Fruit fly (Drosophila melanogaster): Measurements from ENCODE around the gene CYLD.

The CYLD gene

DNA sequence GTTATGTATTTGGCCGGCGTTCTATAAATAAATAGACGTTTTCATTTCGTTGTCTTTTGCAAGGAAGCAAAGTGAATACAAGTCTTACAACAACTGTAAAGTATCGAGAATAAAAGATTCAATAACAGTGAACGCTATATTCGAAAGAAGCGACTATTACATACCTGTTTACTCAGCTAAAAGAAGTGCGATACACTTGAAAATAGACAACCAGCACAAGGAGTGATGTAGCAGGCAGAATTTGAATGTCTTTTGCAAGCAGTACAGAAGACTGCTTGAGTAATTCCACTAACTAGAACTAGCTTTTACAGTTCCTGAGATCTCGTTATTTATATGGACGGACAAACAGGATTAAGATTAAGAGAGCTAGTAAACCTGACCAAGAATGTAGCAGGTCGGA is 1.3 kb downstream of the CYLD start:
- TF ChIP-seq CoRest (tag; optimal IDR thresholded peaks at IDR 0.05) (peak; percentile 51), pzg (GFP tag; optimal IDR thresholded peaks at IDR 0.05) (peak; percentile 34), Max (GFP tag; optimal IDR thresholded peaks at IDR 0.05) (no peak), corto (GFP tag; optimal IDR thresholded peaks at IDR 0.05) (no peak), bbx (GFP tag; IDR thresholded peaks at IDR 0.05; ENCODE audit: partially characterized antibody) (peak; percentile 54), Elba2 (GFP tag; optimal IDR thresholded peaks at IDR 0.05) (no peak), odd (GFP tag; optimal IDR thresholded peaks at IDR 0.05) (no peak), CG6765 (GFP tag; optimal IDR thresholded peaks at IDR 0.05) (no peak), CG18476 (GFP tag; optimal IDR thresholded peaks at IDR 0.05) (no peak), HmgZ (tag; optimal IDR thresholded peaks at IDR 0.05) (peak; percentile 67), caup (GFP tag; optimal IDR thresholded peaks at IDR 0.05; ENCODE audit: severe bottlenecking) (peak; percentile 10), CG2120 (GFP tag; optimal IDR thresholded peaks at IDR 0.05) (no peak), Antp (GFP tag; optimal IDR thresholded peaks at IDR 0.05) (no peak), ERR (GFP tag; optimal IDR thresholded peaks at IDR 0.05) (no peak), CG12236 (GFP tag; optimal IDR thresholded peaks at IDR 0.05) (no peak), CG7839 (tag; optimal IDR thresholded peaks at IDR 0.05) (peak; percentile 24), Gsc (GFP tag; IDR thresholded peaks at IDR 0.05) (no peak), HLH54F (GFP tag; optimal IDR thresholded peaks at IDR 0.05) (no peak), sim (GFP tag; IDR thresholded peaks at IDR 0.05) (no peak), CG30431 (GFP tag; optimal IDR thresholded peaks at IDR 0.05) (no peak), CG5953 (GFP tag; IDR thresholded peaks at IDR 0.05) (no peak), CG14050 (GFP tag; IDR thresholded peaks at IDR 0.05) (no peak), Lim3 (GFP tag; IDR thresholded peaks at IDR 0.05) (no peak), Hey (tag; optimal IDR thresholded peaks at IDR 0.05) (no peak), Pdp1 (GFP tag; optimal IDR thresholded peaks at IDR 0.05) (peak in 1 of 2 experiments; percentile 78), CG13296 (GFP tag; optimal IDR thresholded peaks at IDR 0.05) (no peak), Mes4 (GFP tag; optimal IDR thresholded peaks at IDR 0.05) (no peak), CG34376 (GFP tag; optimal IDR thresholded peaks at IDR 0.05) (no peak), slou (GFP tag; optimal IDR thresholded peaks at IDR 0.05) (no peak), NC2β (GFP tag; optimal IDR thresholded peaks at IDR 0.05) (peak; percentile 23), hth (optimal IDR thresholded peaks at IDR 0.05) (no peak), CG17359 (tag; optimal IDR thresholded peaks at IDR 0.05) (no peak), Hr3 (GFP tag; optimal IDR thresholded peaks at IDR 0.05) (no peak), CG12744 (GFP tag; optimal IDR thresholded peaks at IDR 0.05) (no peak), Opbp (GFP tag; IDR thresholded peaks at IDR 0.05; ENCODE audit: partially characterized antibody) (peak; percentile 90; the same call in 2 of the 3 replicates), Ada2b (GFP tag; IDR thresholded peaks at IDR 0.05) (no peak), fd64A (GFP tag; optimal IDR thresholded peaks at IDR 0.05) (no peak), Kr (GFP tag; optimal IDR thresholded peaks at IDR 0.05) (no peak), p53 (GFP tag; optimal IDR thresholded peaks at IDR 0.05) (no peak), ind (GFP tag; optimal IDR thresholded peaks at IDR 0.05) (no peak), mam (GFP tag; optimal IDR thresholded peaks at IDR 0.05) (no peak), Dip3 (GFP tag; optimal IDR thresholded peaks at IDR 0.05) (no peak), CG14965 (GFP tag; optimal IDR thresholded peaks at IDR 0.05; ENCODE audit: borderline replicate concordance) (no peak), Dref (GFP tag; IDR thresholded peaks at IDR 0.05) (peak; percentile 37; the same call in 1 of the 2 replicates), CG4424 (GFP tag; optimal IDR thresholded peaks at IDR 0.05) (no peak), grau (tag; optimal IDR thresholded peaks at IDR 0.05) (peak; percentile 24), hkb (optimal IDR thresholded peaks at IDR 0.05) (no peak), hkb (GFP tag; IDR thresholded peaks at IDR 0.05) (no peak), GATAe (GFP tag; conservative IDR thresholded peaks at IDR 0.05) (no peak), Bdp1 (GFP tag; optimal IDR thresholded peaks at IDR 0.05) (no peak), crol (GFP tag; IDR thresholded peaks at IDR 0.05) (no peak), tup (GFP tag; optimal IDR thresholded peaks at IDR 0.05) (no peak), onecut (GFP tag; IDR thresholded peaks at IDR 0.05) (no peak)
